Fruit fly (Drosophila melanogaster): Measurements from ENCODE around the gene odd.
A peak's percentile ranks its signal among the peaks of the same experiment; 100 is the strongest.

odd gene

DNA sequence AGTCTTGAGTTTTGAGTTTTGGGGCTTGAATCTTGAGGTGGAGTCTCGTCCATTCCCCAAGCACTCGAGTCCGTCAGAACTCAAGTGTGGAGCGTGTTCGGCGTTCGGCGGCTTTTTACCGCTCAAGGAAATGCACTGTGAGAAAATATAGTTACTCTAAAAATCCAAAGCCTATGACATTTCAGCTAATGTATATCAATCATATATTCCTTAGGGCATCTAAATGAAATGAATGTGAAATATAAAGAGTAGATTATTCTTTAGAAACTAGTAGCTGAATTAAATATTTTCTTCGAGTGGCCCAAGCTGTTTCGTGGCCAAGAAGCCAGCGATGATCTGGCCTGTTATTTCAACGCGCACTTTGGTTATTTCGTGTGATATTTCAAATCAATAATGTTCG lies 19.3 kb downstream of the odd start:
- TF ChIP-seq toe (GFP tag; optimal IDR thresholded peaks at IDR 0.05): no peak
- no peak for TF ChIP-seq Hr96 (GFP tag; optimal IDR thresholded peaks at IDR 0.05)
- no peak for TF ChIP-seq Mnt (GFP tag; optimal IDR thresholded peaks at IDR 0.05)
- TF ChIP-seq CG7045 (GFP tag; optimal IDR thresholded peaks at IDR 0.05): no peak
- no peak for TF ChIP-seq bab1 (GFP tag; optimal IDR thresholded peaks at IDR 0.05)
- no peak for TF ChIP-seq cic (GFP tag; optimal IDR thresholded peaks at IDR 0.05)
- no peak for TF ChIP-seq tj (GFP tag; optimal IDR thresholded peaks at IDR 0.05)
- no peak for TF ChIP-seq CG14711 (tag; optimal IDR thresholded peaks at IDR 0.05)
- TF ChIP-seq CG33017 (tag; optimal IDR thresholded peaks at IDR 0.05): no peak
- TF ChIP-seq CG12768 (GFP tag; optimal IDR thresholded peaks at IDR 0.05): no peak
- no peak for TF ChIP-seq CG11617 (GFP tag; optimal IDR thresholded peaks at IDR 0.05)
- no peak for TF ChIP-seq CG1620 (GFP tag; optimal IDR thresholded peaks at IDR 0.05)
- TF ChIP-seq cnc (optimal IDR thresholded peaks at IDR 0.05): no peak
- TF ChIP-seq Crg-1 (GFP tag; optimal IDR thresholded peaks at IDR 0.05): no peak
- TF ChIP-seq CG5204 (GFP tag; optimal IDR thresholded peaks at IDR 0.05): no peak
- no peak for TF ChIP-seq Clk (GFP tag; optimal IDR thresholded peaks at IDR 0.05)
- TF ChIP-seq pad (GFP tag; optimal IDR thresholded peaks at IDR 0.05): no peak

DNA sequence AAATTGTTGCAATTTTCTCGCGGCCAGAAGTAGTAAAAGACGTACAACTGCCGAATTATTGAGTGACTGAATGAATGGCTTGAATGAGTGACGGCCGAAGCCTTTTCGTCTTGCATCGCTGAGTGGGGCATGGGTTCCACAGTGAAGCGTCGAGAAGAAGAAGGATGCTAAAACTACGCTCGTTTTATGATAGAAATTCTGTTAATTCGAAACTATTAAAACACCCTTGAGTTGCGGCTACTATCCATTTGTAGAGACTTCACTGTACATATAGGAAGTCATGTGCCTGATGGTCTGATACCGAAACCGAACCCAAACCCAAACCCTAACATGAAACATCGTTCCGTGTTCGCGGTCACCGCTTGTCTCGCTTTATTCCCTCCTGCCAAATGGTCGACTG lies 21.2 kb downstream of the odd start:
- TF ChIP-seq Hr96 (GFP tag; optimal IDR thresholded peaks at IDR 0.05): no peak
- no peak for TF ChIP-seq Mnt (GFP tag; optimal IDR thresholded peaks at IDR 0.05)
- TF ChIP-seq CG1620 (GFP tag; optimal IDR thresholded peaks at IDR 0.05): no peak
- no peak for TF ChIP-seq tj (GFP tag; optimal IDR thresholded peaks at IDR 0.05)
- TF ChIP-seq toe (GFP tag; optimal IDR thresholded peaks at IDR 0.05): no peak

DNA sequence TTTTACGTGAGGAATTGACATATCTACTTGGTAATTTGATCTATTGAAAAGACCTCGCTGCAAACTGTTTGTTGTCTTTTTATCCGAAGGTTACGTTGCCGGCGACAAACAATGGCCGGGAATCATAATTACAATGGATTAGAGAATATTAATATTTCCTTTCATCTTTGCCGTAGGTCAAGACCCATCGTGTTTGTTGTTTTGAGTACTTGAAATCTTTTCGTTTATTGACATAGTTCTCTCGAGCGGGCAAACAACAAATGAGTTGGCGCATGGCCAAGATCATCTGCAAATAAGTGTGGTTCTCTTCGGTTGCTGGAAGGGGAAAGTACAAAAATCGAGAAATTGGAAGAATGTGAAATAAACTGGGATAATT lies 22.3 kb downstream of the odd start:
- no peak for TF ChIP-seq pad (GFP tag; optimal IDR thresholded peaks at IDR 0.05)
- TF ChIP-seq CG5204 (GFP tag; optimal IDR thresholded peaks at IDR 0.05): no peak
- no peak for TF ChIP-seq tj (GFP tag; optimal IDR thresholded peaks at IDR 0.05)
- TF ChIP-seq CG7101 (tag; optimal IDR thresholded peaks at IDR 0.05): no peak
- TF ChIP-seq CG11617 (GFP tag; optimal IDR thresholded peaks at IDR 0.05): no peak
- no peak for TF ChIP-seq Crg-1 (GFP tag; optimal IDR thresholded peaks at IDR 0.05)
- TF ChIP-seq Mnt (GFP tag; optimal IDR thresholded peaks at IDR 0.05): no peak
- no peak for TF ChIP-seq Clk (GFP tag; optimal IDR thresholded peaks at IDR 0.05)
- no peak for TF ChIP-seq cic (GFP tag; optimal IDR thresholded peaks at IDR 0.05)
- TF ChIP-seq Hr96 (GFP tag; optimal IDR thresholded peaks at IDR 0.05): no peak
- no peak for TF ChIP-seq toe (GFP tag; optimal IDR thresholded peaks at IDR 0.05)
- no peak for TF ChIP-seq ovo (GFP tag; optimal IDR thresholded peaks at IDR 0.05)
- TF ChIP-seq CG7045 (GFP tag; optimal IDR thresholded peaks at IDR 0.05): no peak
- no peak for TF ChIP-seq kay (GFP tag; ENCODE audit: borderline replicate concordance)

DNA sequence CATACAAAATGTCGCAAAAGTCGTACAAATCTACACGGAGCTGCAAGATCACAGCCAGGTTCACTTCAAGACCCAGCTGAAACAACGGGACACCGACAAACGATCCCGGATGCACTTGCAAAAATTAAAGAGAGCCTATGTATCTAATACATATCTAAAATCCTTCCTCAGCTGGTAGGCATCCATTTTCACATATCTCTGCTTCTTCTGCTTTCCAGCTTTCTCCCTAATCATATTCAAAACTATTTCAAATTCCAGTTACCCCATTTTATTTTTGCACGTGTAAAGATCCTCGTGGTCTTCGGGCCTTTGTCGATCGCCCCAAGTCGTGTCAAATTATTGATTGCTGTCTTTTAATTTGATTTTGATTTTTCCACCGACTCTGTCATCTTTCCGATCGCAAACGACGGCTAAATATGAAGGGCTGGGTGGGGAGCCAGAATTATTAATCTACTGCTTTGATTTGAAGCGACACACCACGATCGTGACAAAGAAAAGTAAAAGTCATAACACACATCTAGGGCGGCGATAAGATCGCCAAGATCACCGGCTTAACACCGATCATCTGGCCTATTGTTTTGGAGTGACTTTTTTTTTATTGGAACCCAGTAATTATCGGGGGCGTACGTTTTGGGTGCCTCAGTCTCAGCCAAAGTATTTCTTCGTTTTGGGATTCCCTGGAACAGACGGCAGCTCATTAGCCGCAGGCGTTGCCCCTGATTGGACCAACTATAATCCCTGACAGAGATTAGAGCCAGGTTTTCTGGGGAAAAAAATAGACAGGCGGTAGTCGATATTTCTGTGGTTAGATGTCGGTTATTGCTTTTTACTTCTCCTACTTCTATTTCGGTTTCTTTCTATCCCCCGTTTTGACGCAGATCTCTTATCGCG lies 22.9 kb downstream of the odd start:
- no peak for TF ChIP-seq toe (GFP tag; optimal IDR thresholded peaks at IDR 0.05)
- no peak for TF ChIP-seq CG1620 (GFP tag; optimal IDR thresholded peaks at IDR 0.05)
- TF ChIP-seq CG5204 (GFP tag; optimal IDR thresholded peaks at IDR 0.05): peak; percentile 5

DNA sequence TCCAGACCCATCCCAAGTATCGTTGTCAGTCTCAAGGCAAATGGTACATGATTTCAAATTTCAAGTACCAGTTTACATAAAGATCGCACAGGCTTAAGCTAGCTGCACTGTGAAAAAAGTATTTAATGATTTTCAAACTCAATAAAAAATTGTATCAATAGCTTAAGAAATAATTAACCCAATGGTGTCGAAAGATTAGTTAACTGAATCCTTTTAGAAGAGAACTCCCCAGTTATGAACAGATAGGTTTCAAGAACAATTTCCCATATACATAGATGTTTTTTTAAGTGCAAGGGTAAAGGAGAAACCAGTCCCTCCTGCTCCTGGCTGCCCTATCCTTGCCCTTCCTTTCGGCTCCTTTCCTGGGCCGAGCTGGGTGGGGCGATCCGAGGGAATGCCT lies 23.9 kb downstream of the odd start:
- TF ChIP-seq Hr96 (GFP tag; optimal IDR thresholded peaks at IDR 0.05) (no peak), CG12768 (GFP tag; optimal IDR thresholded peaks at IDR 0.05) (no peak), Crg-1 (GFP tag; optimal IDR thresholded peaks at IDR 0.05) (no peak), CG5204 (GFP tag; optimal IDR thresholded peaks at IDR 0.05) (no peak), tj (GFP tag; optimal IDR thresholded peaks at IDR 0.05) (no peak), cic (GFP tag; optimal IDR thresholded peaks at IDR 0.05) (no peak), bab1 (GFP tag; optimal IDR thresholded peaks at IDR 0.05) (no peak), CG1620 (GFP tag; optimal IDR thresholded peaks at IDR 0.05) (no peak)

DNA sequence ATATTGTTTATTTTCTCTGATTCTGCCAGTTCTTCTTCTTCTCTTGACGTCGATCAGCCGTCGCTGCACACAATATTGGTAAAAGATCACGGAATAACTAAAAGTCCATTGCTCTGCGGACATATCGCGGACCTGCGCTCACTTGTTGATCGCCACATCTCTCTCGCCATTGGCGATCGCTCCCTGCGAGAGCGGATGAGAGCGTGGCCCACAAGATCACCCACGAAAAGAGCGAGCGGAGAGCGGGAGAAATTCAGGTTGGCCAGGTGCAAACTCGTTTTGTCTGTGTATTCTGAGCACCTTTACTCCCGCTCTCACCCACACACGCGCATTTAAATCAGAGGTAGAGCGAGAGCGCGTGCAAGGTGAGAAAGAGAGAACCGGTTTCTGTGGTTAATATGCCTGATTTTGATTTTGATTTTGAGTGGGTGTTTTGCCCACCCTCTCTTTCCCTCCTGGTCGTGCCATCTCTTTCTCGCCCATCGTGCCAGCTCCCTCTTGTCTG lies 25.8 kb downstream of the odd start, which contains the start of gene sob:
TSS of gene sob (minus strand) at position 102 of the 505 bp plus-strand sequence.
- TF ChIP-seq CG33017 (tag; optimal IDR thresholded peaks at IDR 0.05): no peak
- TF ChIP-seq ovo (GFP tag; optimal IDR thresholded peaks at IDR 0.05): no peak
- TF ChIP-seq CG5204 (GFP tag; optimal IDR thresholded peaks at IDR 0.05): no peak
- TF ChIP-seq CG12768 (GFP tag; optimal IDR thresholded peaks at IDR 0.05): peak; percentile 53
- TF ChIP-seq CG11617 (GFP tag; optimal IDR thresholded peaks at IDR 0.05): no peak
- peak; percentile 19 for TF ChIP-seq tj (GFP tag; optimal IDR thresholded peaks at IDR 0.05)
- TF ChIP-seq CG14711 (tag; optimal IDR thresholded peaks at IDR 0.05): no peak
- no peak for TF ChIP-seq kay (GFP tag; ENCODE audit: borderline replicate concordance)
- peak; percentile 23 for TF ChIP-seq Clk (GFP tag; optimal IDR thresholded peaks at IDR 0.05)
- peak; percentile 40 for TF ChIP-seq pad (GFP tag; optimal IDR thresholded peaks at IDR 0.05)
- TF ChIP-seq toe (GFP tag; optimal IDR thresholded peaks at IDR 0.05): peak; percentile 16
- TF ChIP-seq Mnt (GFP tag; optimal IDR thresholded peaks at IDR 0.05): no peak
- TF ChIP-seq Crg-1 (GFP tag; optimal IDR thresholded peaks at IDR 0.05): no peak
- no peak for TF ChIP-seq cic (GFP tag; optimal IDR thresholded peaks at IDR 0.05)

DNA sequence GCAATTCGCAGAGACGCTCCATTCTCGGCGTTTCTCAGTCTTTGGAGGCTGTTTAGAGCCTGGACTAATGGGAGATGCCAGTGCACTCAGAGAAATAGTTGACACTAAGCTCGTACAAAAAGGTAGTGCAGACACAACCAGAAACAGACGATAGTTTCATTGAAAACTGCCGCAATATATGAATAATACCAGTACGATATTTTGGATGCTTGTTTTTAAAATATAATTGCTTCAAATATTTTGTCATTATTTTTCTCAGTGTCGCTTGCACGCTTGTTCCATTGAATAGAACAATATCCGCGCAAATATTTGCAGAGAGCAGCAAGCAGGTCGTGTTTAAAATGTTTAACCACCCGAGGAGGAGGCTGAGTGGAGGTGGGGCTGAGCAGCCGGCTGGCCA lies 30.0 kb downstream of the odd start:
- TF ChIP-seq CG12768 (GFP tag; optimal IDR thresholded peaks at IDR 0.05) (no peak), CG7045 (GFP tag; optimal IDR thresholded peaks at IDR 0.05) (no peak), toe (GFP tag; optimal IDR thresholded peaks at IDR 0.05) (no peak), Clk (GFP tag; optimal IDR thresholded peaks at IDR 0.05) (no peak), tj (GFP tag; optimal IDR thresholded peaks at IDR 0.05) (no peak), CG11617 (GFP tag; optimal IDR thresholded peaks at IDR 0.05) (no peak), CG14711 (tag; optimal IDR thresholded peaks at IDR 0.05) (no peak)

Measured in whole organism, adult.